Fruit fly (Drosophila melanogaster) whole organism, embryonic: Measurements from ENCODE around the gene CG10508.
A peak's percentile ranks its signal among the peaks of the same experiment; 100 is the strongest.

Experiments used
- Atf6 ChIP-seq: fragments of 200-800 bp; sonication (Bioruptor generic); IDR thresholded peaks from 2 replicates; pipeline ENCODE4 v1.3.6; 2022; ENCODE audit warnings: missing biosample characterization, missing genetic modification characterization
- Bgb ChIP-seq: fragments of 200-800 bp; sonication (Bioruptor generic); IDR thresholded peaks from 2 replicates; pipeline ENCODE4 v1.3.6; 2022; ENCODE audit warnings: missing biosample characterization, missing genetic modification characterization; ENCODE audit not compliant: partially characterized antibody
- CG13287 ChIP-seq: fragments of 200-800 bp; sonication (Bioruptor generic); IDR thresholded peaks from 2 replicates; pipeline ENCODE4 v1.3.6; 2022; ENCODE audit warnings: missing biosample characterization, missing genetic modification characterization; ENCODE audit not compliant: partially characterized antibody
- CG14441 ChIP-seq: fragments of 200-800 bp; sonication (Bioruptor generic); IDR thresholded peaks from 2 replicates; pipeline ENCODE4 v1.3.6; 2022; ENCODE audit warnings: missing biosample characterization, missing genetic modification characterization
- CG14860 ChIP-seq: fragments of 200-800 bp; sonication (Bioruptor generic); IDR thresholded peaks from 3 replicates; pipeline ENCODE4 v1.3.6; 2022; ENCODE audit warnings: missing biosample characterization, missing genetic modification characterization; ENCODE audit not compliant: partially characterized antibody
- CG16813 ChIP-seq: fragments of 200-800 bp; sonication (Bioruptor generic); IDR thresholded peaks from 3 replicates; pipeline ENCODE4 v1.3.6; 2022; ENCODE audit warnings: missing biosample characterization, missing genetic modification characterization; ENCODE audit not compliant: partially characterized antibody
- CG31441 ChIP-seq: fragments of 200-800 bp; sonication (Bioruptor generic); IDR thresholded peaks from 2 replicates; pipeline ENCODE4 v1.3.6; 2022; ENCODE audit warnings: missing biosample characterization, missing genetic modification characterization
- CG3163 ChIP-seq: fragments of 200-800 bp; sonication (Bioruptor generic); optimal IDR thresholded peaks from 3 replicates; lab custom pipeline; 2016; ENCODE audit warnings: missing biosample characterization, missing genetic modification characterization
- CG32532 ChIP-seq: fragments of 200-800 bp; sonication (Bioruptor generic); IDR thresholded peaks from 2 replicates; pipeline ENCODE4 v1.3.6; 2022; ENCODE audit warnings: missing biosample characterization, missing genetic modification characterization
- CG34224 ChIP-seq: fragments of 200-800 bp; sonication (Bioruptor generic); IDR thresholded peaks from 3 replicates; pipeline ENCODE4 v1.3.6; 2022; ENCODE audit warnings: missing biosample characterization, missing genetic modification characterization; ENCODE audit not compliant: partially characterized antibody
- CG34422 ChIP-seq: fragments of 200-800 bp; sonication (Bioruptor generic); IDR thresholded peaks from 3 replicates; pipeline ENCODE4 v1.3.6; 2022; ENCODE audit warnings: missing biosample characterization, missing genetic modification characterization
- CG3995 ChIP-seq: fragments of 200-800 bp; sonication (Bioruptor generic); optimal IDR thresholded peaks from 3 replicates; lab custom pipeline; 2016; ENCODE audit warnings: missing biosample characterization, missing genetic modification characterization
- CG42726 ChIP-seq: fragments of 200-800 bp; sonication (Bioruptor generic); IDR thresholded peaks from 2 replicates; pipeline ENCODE4 v1.3.6; 2022; ENCODE audit warnings: missing biosample characterization, missing genetic modification characterization; ENCODE audit not compliant: partially characterized antibody
- CG6791 ChIP-seq: fragments of 200-800 bp; sonication (Bioruptor generic); IDR thresholded peaks from 3 replicates; pipeline ENCODE4 v1.3.6; 2022; ENCODE audit warnings: missing biosample characterization, missing genetic modification characterization; ENCODE audit not compliant: partially characterized antibody
- CG7556 ChIP-seq: fragments of 200-800 bp; sonication (Bioruptor generic); optimal IDR thresholded peaks from 2 replicates; lab custom pipeline; 2017; ENCODE audit warnings: missing biosample characterization, mild to moderate bottlenecking, missing genetic modification characterization
- CG8290 ChIP-seq, 3 experiments: fragments of 200-800 bp; sonication (Bioruptor generic); optimal IDR thresholded peaks; 2 replicates each; lab custom pipeline; 2016 to 2019; ENCODE audit warnings: missing biosample characterization in 3 of 3, missing genetic modification characterization in 3 of 3, mild to moderate bottlenecking in 2 of 3, moderate library complexity in 1 of 3
- CG9932 ChIP-seq: fragments of 200-800 bp; sonication (Bioruptor generic); IDR thresholded peaks from 2 replicates; pipeline ENCODE4 v1.3.6; 2022; ENCODE audit warnings: missing biosample characterization, missing genetic modification characterization
- D19B ChIP-seq: fragments of 200-800 bp; sonication (Bioruptor generic); optimal IDR thresholded peaks from 2 replicates; lab custom pipeline; 2017; ENCODE audit warnings: missing biosample characterization, mild to moderate bottlenecking, missing genetic modification characterization
- Dbx ChIP-seq: fragments of 200-800 bp; sonication (Bioruptor generic); IDR thresholded peaks from 3 replicates; pipeline ENCODE4 v1.3.6; 2022; ENCODE audit warnings: missing biosample characterization, missing genetic modification characterization
- Deaf1 ChIP-seq: fragments of 200-800 bp; optimal IDR thresholded peaks from 3 replicates; lab custom pipeline; 2019; ENCODE audit warnings: missing biosample characterization, mild to moderate bottlenecking, missing genetic modification characterization, moderate library complexity
- Ets65A ChIP-seq: fragments of 200-800 bp; sonication (Bioruptor generic); peaks from one replicate; lab custom pipeline; 2016; ENCODE audit warnings: missing biosample characterization, missing genetic modification characterization
- HLH4C ChIP-seq: fragments of 200-800 bp; sonication (Bioruptor generic); IDR thresholded peaks from 3 replicates; pipeline ENCODE4 v1.3.6; 2022; ENCODE audit warnings: missing biosample characterization, missing genetic modification characterization; ENCODE audit not compliant: partially characterized antibody
- Jarid2 ChIP-seq: fragments of 200-800 bp; sonication (Bioruptor generic); optimal IDR thresholded peaks from 3 replicates; lab custom pipeline; 2017; ENCODE audit warnings: mild to moderate bottlenecking, missing biosample characterization, missing genetic modification reagents, missing genetic modification characterization
- Lhr ChIP-seq: fragments of 200-800 bp; sonication (Bioruptor generic); optimal IDR thresholded peaks from 3 replicates; lab custom pipeline; 2017; ENCODE audit warnings: mild to moderate bottlenecking, missing biosample characterization, missing genetic modification reagents, missing genetic modification characterization
- Med ChIP-seq: fragments of 200-800 bp; sonication (Bioruptor generic); peaks from one replicate; lab custom pipeline; 2016; ENCODE audit warnings: missing biosample characterization, missing genetic modification characterization, mild to moderate bottlenecking, inconsistent platforms, moderate library complexity
- Meics ChIP-seq: fragments of 200-800 bp; sonication (Bioruptor generic); optimal IDR thresholded peaks from 2 replicates; lab custom pipeline; 2017; ENCODE audit warnings: missing biosample characterization, mild to moderate bottlenecking, missing genetic modification characterization
- NFAT ChIP-seq: fragments of 200-800 bp; sonication (Bioruptor generic); IDR thresholded peaks from 2 replicates; pipeline ENCODE4 v1.3.6; 2022; ENCODE audit warnings: missing biosample characterization, missing genetic modification characterization
- Pdp1 ChIP-seq, 2 experiments: fragments of 200-800 bp; sonication (Bioruptor generic); optimal IDR thresholded peaks; 3 replicates each; lab custom pipeline; 2016; ENCODE audit warnings: missing biosample characterization in 2 of 2, missing genetic modification characterization in 2 of 2, mild to moderate bottlenecking in 1 of 2, moderate library complexity in 1 of 2
- Rfx ChIP-seq: fragments of 200-800 bp; sonication (Bioruptor generic); IDR thresholded peaks from 2 replicates; pipeline ENCODE4 v1.3.6; 2022; ENCODE audit warnings: missing biosample characterization, missing genetic modification characterization
- Scr ChIP-seq: fragments of 200-800 bp; sonication (Bioruptor generic); IDR thresholded peaks from 2 replicates; pipeline ENCODE4 v1.3.6; 2022; ENCODE audit warnings: missing biosample characterization, missing genetic modification characterization; ENCODE audit not compliant: partially characterized antibody
- ab ChIP-seq: fragments of 200-800 bp; sonication (Bioruptor generic); optimal IDR thresholded peaks from 2 replicates; lab custom pipeline; 2016; ENCODE audit warnings: missing biosample characterization, missing genetic modification characterization
- amos ChIP-seq: fragments of 200-800 bp; sonication (Bioruptor generic); IDR thresholded peaks from 2 replicates; pipeline ENCODE4 v1.3.6; 2022; ENCODE audit warnings: missing biosample characterization, missing genetic modification characterization; ENCODE audit not compliant: partially characterized antibody
- ato ChIP-seq: fragments of 200-800 bp; sonication (Bioruptor generic); IDR thresholded peaks from 2 replicates; pipeline ENCODE4 v1.3.6; 2022; ENCODE audit warnings: missing biosample characterization, missing genetic modification characterization; ENCODE audit not compliant: partially characterized antibody
- bbx ChIP-seq: fragments of 200-800 bp; sonication (Bioruptor generic); IDR thresholded peaks from 2 replicates; pipeline ENCODE4 v1.3.6; 2022; ENCODE audit warnings: missing biosample characterization, missing genetic modification characterization; ENCODE audit not compliant: partially characterized antibody
- chinmo ChIP-seq: fragments of 200-800 bp; sonication (Bioruptor generic); IDR thresholded peaks from 4 replicates; pipeline ENCODE4 v1.3.6; 2022; ENCODE audit warnings: missing biosample characterization, missing genetic modification characterization; ENCODE audit not compliant: partially characterized antibody
- chn ChIP-seq: fragments of 200-800 bp; sonication (Bioruptor generic); optimal IDR thresholded peaks from 2 replicates; lab custom pipeline; 2016; ENCODE audit warnings: missing biosample characterization, missing genetic modification characterization
- ems ChIP-seq: fragments of 200-800 bp; sonication (Bioruptor generic); optimal IDR thresholded peaks from 3 replicates; lab custom pipeline; 2016; ENCODE audit warnings: missing biosample characterization, missing genetic modification characterization
- ind ChIP-seq: fragments of 200-800 bp; sonication (Bioruptor generic); optimal IDR thresholded peaks from 3 replicates; lab custom pipeline; 2016; ENCODE audit warnings: missing biosample characterization, missing genetic modification characterization
- nerfin-2 ChIP-seq: fragments of 200-800 bp; sonication (Bioruptor generic); IDR thresholded peaks from 2 replicates; pipeline ENCODE4 v1.3.6; 2022; ENCODE audit warnings: missing biosample characterization, missing genetic modification characterization; ENCODE audit not compliant: partially characterized antibody
- sens ChIP-seq: fragments of 200-800 bp; sonication (Bioruptor generic); peaks from one replicate; lab custom pipeline; 2016; ENCODE audit warnings: missing biosample characterization, missing genetic modification characterization
- seq ChIP-seq: fragments of 200-800 bp; sonication (Bioruptor generic); IDR thresholded peaks from 2 replicates; pipeline ENCODE4 v1.3.6; 2022; ENCODE audit warnings: missing biosample characterization, missing genetic modification characterization
- sna ChIP-seq: fragments of 200-800 bp; sonication (Bioruptor generic); IDR thresholded peaks from 2 replicates; pipeline ENCODE4 v1.3.6; 2022; ENCODE audit warnings: missing biosample characterization, missing genetic modification characterization; ENCODE audit not compliant: partially characterized antibody
- tna ChIP-seq: fragments of 200-800 bp; sonication (Bioruptor generic); IDR thresholded peaks from 2 replicates; pipeline ENCODE4 v1.3.6; 2022; ENCODE audit warnings: missing biosample characterization, missing genetic modification characterization; ENCODE audit not compliant: partially characterized antibody
- unc-4 ChIP-seq: fragments of 200-800 bp; sonication (Bioruptor generic); IDR thresholded peaks from 2 replicates; pipeline ENCODE4 v1.3.6; 2022; ENCODE audit warnings: missing biosample characterization, missing genetic modification characterization; ENCODE audit not compliant: partially characterized antibody
- vnd ChIP-seq: fragments of 200-800 bp; sonication (Bioruptor generic); IDR thresholded peaks from 3 replicates; pipeline ENCODE4 v1.3.6; 2022; ENCODE audit warnings: missing biosample characterization, missing genetic modification characterization; ENCODE audit not compliant: partially characterized antibody

CG10508 gene

dm6 chr3L:21205496-21205824 is 4.6 kb upstream of the CG10508 start:
- peak; percentile 42; the same call in 1 of the 3 replicates for TF ChIP-seq CG34224 (GFP tag; lab: Robert Waterston, UW)
- TF ChIP-seq Jarid2, result peak; percentile 65
- no peak for TF ChIP-seq CG3163 (GFP tag; lab: Kevin White, UChicago)
- TF ChIP-seq Med, result peak; percentile 72
- TF ChIP-seq unc-4 (GFP tag; lab: Robert Waterston, UW), result 0 out of 2 replicates have a peak, but pooled peaks have one; percentile 7
- no peak for TF ChIP-seq chn
- TF ChIP-seq CG42726 (GFP tag; lab: Robert Waterston, UW), result peak; percentile 52; the same call in 1 of the 2 replicates
- 0 out of 4 replicates have a peak, but pooled peaks have one; percentile 93 for TF ChIP-seq chinmo
- 0 out of 3 replicates have a peak, but pooled peaks have one; percentile 13 for TF ChIP-seq CG34422 (GFP tag; lab: Robert Waterston, UW)
- TF ChIP-seq CG14441 (GFP tag; lab: Robert Waterston, UW), result 0 out of 2 replicates have a peak, but pooled peaks have one; percentile 10
- peak; percentile 45 for TF ChIP-seq Atf6 (GFP tag; lab: Robert Waterston, UW)
- TF ChIP-seq CG9932, result peak; percentile 39; the same call in 1 of the 2 replicates
- TF ChIP-seq nerfin-2 (GFP tag; lab: Robert Waterston, UW), result 0 out of 2 replicates have a peak, but pooled peaks have one; percentile 22
- no peak for TF ChIP-seq ems
- 0 out of 3 replicates have a peak, but pooled peaks have one; percentile 8 for TF ChIP-seq Dbx (GFP tag; lab: Robert Waterston, UW)
- peak; percentile 58; the same call in 1 of the 2 replicates for TF ChIP-seq Bgb (GFP tag; lab: Robert Waterston, UW)
- no peak for TF ChIP-seq seq (GFP tag; lab: Robert Waterston, UW)
- TF ChIP-seq amos (GFP tag; lab: Robert Waterston, UW), result peak; percentile 39; the same call in 1 of the 2 replicates
- peak; percentile 42 for TF ChIP-seq Ets65A (GFP tag; lab: Kevin White, UChicago)
- no peak for TF ChIP-seq CG8290 (GFP tag; optimal IDR thresholded peaks at IDR 0.05; lab: Kevin White, UChicago)
- TF ChIP-seq CG8290 (tag; optimal IDR thresholded peaks at IDR 0.05; lab: Kevin White, UChicago), result peak in 1 of 2 experiments; percentile 43
- TF ChIP-seq Rfx, result peak; percentile 47; the same call in 1 of the 2 replicates
- TF ChIP-seq CG32532 (GFP tag; lab: Robert Waterston, UW), result peak; percentile 56
- TF ChIP-seq Deaf1 (tag; lab: Kevin White, UChicago), result peak; percentile 28
- TF ChIP-seq NFAT, result peak; percentile 50; the same call in 1 of the 2 replicates
- TF ChIP-seq CG31441 (GFP tag; lab: Robert Waterston, UW), result no peak

DNA sequence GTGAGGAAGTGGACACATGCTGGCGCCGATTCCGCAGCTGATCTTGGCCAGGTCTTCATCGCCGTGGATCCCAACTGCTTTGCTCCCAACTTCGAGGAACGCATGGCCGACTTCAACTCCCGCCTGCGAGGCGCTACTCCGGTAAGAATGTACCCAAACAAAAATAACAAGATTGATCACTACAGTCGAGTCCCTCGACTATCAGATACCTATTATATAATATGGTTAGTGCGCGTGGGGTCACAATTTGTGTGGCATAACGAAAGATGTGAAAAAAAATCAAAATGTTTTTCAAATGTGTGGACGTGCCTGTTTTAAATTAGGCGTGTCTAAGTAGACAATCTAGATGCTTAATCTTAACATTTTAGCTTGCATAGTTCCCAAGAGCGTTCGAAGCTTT is 3.5 kb upstream of the CG10508 start:
- peak; percentile 55 for TF ChIP-seq Scr (GFP tag; lab: Robert Waterston, UW)
- peak in 1 of 2 experiments; percentile 91 for TF ChIP-seq Pdp1 (GFP tag; optimal IDR thresholded peaks at IDR 0.05; lab: Kevin White, UChicago)
- TF ChIP-seq CG34224 (GFP tag; lab: Robert Waterston, UW), result peak; percentile 28; the same call in 1 of the 3 replicates
- TF ChIP-seq Meics (GFP tag; lab: Kevin White, UChicago), result no peak
- TF ChIP-seq HLH4C, result peak; percentile 80
- TF ChIP-seq CG7556 (GFP tag; lab: Kevin White, UChicago), result no peak
- TF ChIP-seq ind (GFP tag; lab: Kevin White, UChicago), result no peak
- TF ChIP-seq CG3995 (GFP tag; lab: Kevin White, UChicago), result no peak
- peak; percentile 39; the same call in 1 of the 3 replicates for TF ChIP-seq vnd (GFP tag; lab: Robert Waterston, UW)
- peak; percentile 42 for TF ChIP-seq CG13287 (GFP tag; lab: Robert Waterston, UW)
- peak; percentile 29 for TF ChIP-seq D19B (GFP tag; lab: Kevin White, UChicago)
- TF ChIP-seq ab (GFP tag; lab: Kevin White, UChicago), result no peak
- peak; percentile 42; the same call in 1 of the 2 replicates for TF ChIP-seq bbx (GFP tag; lab: Robert Waterston, UW)
- 0 out of 2 replicates have a peak, but pooled peaks have one; percentile 4 for TF ChIP-seq Rfx
- peak; percentile 43; the same call in 1 of the 2 replicates for TF ChIP-seq Bgb (GFP tag; lab: Robert Waterston, UW)
- TF ChIP-seq CG14860 (GFP tag; lab: Robert Waterston, UW), result peak; percentile 51; the same call in 1 of the 3 replicates
- peak; percentile 63; the same call in 1 of the 2 replicates for TF ChIP-seq tna (GFP tag; lab: Robert Waterston, UW)
- peak; percentile 67 for TF ChIP-seq CG16813
- peak; percentile 43 for TF ChIP-seq sna (GFP tag; lab: Robert Waterston, UW)
- TF ChIP-seq CG6791 (GFP tag; lab: Robert Waterston, UW), result peak; percentile 61; the same call in 2 of the 3 replicates
- TF ChIP-seq Lhr (GFP tag; lab: Kevin White, UChicago), result no peak
- TF ChIP-seq sens (GFP tag; lab: Kevin White, UChicago), result peak; percentile 34
- peak; percentile 51; the same call in 1 of the 2 replicates for TF ChIP-seq nerfin-2 (GFP tag; lab: Robert Waterston, UW)
- peak; percentile 64; the same call in 1 of the 2 replicates for TF ChIP-seq ato (GFP tag; lab: Robert Waterston, UW)
